1 fruit fly cellular context compared by ENCODE assay signal in genomic region chr3R:14630119-14630623, dm6.
A peak's percentile ranks its signal among the peaks of the same experiment; 100 is the strongest.
TF ChIP-seq lines count a peak whose summit lies in the region.

TSS of gene Cad88C (plus strand) at chr3R:14630478.

TF ChIP-seq in whole organism, embryonic, 481 proteins besides CTCF, POLR2A, EP300 and RAD21 (continued from another document):
- TF ChIP-seq sna (GFP tag; IDR thresholded peaks at IDR 0.05; lab: Robert Waterston, UW; ENCODE audit: partially characterized antibody) = 0 out of 2 replicates have a peak, but pooled peaks have one; percentile 21
- no peak for TF ChIP-seq sob (GFP tag; IDR thresholded peaks at IDR 0.05; lab: Robert Waterston, UW)
- TF ChIP-seq NFAT (GFP tag; IDR thresholded peaks at IDR 0.05; lab: Robert Waterston, UW) = no peak
- no peak for TF ChIP-seq H2.0 (GFP tag; IDR thresholded peaks at IDR 0.05; lab: Robert Waterston, UW)
- peak; percentile 86 for TF ChIP-seq sd (tag; optimal IDR thresholded peaks at IDR 0.05; lab: Kevin White, UChicago)
- TF ChIP-seq chn (GFP tag; optimal IDR thresholded peaks at IDR 0.05; lab: Kevin White, UChicago) = peak; percentile 1
- no peak for TF ChIP-seq h (optimal IDR thresholded peaks at IDR 0.05; lab: Kevin White, UChicago)
- no peak for TF ChIP-seq salm (tag; optimal IDR thresholded peaks at IDR 0.05; lab: Kevin White, UChicago)
- no peak for TF ChIP-seq pho (GFP tag; optimal IDR thresholded peaks at IDR 0.05; lab: Kevin White, UChicago)
- no peak for TF ChIP-seq CG11085 (GFP tag; IDR thresholded peaks at IDR 0.05; lab: Robert Waterston, UW)
- TF ChIP-seq Fer2 (tag; optimal IDR thresholded peaks at IDR 0.05; lab: Kevin White, UChicago) = no peak
- TF ChIP-seq CG13624 (GFP tag; optimal IDR thresholded peaks at IDR 0.05; lab: Kevin White, UChicago) = no peak
- TF ChIP-seq Sox102F (GFP tag; optimal IDR thresholded peaks at IDR 0.05; lab: Kevin White, UChicago) = no peak
- no peak for TF ChIP-seq Hand (GFP tag; optimal IDR thresholded peaks at IDR 0.05; lab: Kevin White, UChicago)
- no peak for TF ChIP-seq ATbp (GFP tag; optimal IDR thresholded peaks at IDR 0.05; lab: Kevin White, UChicago)
- TF ChIP-seq CG3281 (GFP tag; optimal IDR thresholded peaks at IDR 0.05; lab: Kevin White, UChicago) = no peak
- peak; percentile 24; the same call in 1 of the 2 replicates for TF ChIP-seq vvl (GFP tag; IDR thresholded peaks at IDR 0.05; lab: Robert Waterston, UW)
- no peak for TF ChIP-seq CG14014 (GFP tag; IDR thresholded peaks at IDR 0.05; lab: Robert Waterston, UW)
- TF ChIP-seq zen2 (GFP tag; IDR thresholded peaks at IDR 0.05; lab: Robert Waterston, UW; ENCODE audit: partially characterized antibody) = 0 out of 3 replicates have a peak, but pooled peaks have one; percentile 36
- TF ChIP-seq CG12155 (GFP tag; optimal IDR thresholded peaks at IDR 0.05; lab: Kevin White, UChicago) = no peak
- TF ChIP-seq dysf (GFP tag; IDR thresholded peaks at IDR 0.05; lab: Robert Waterston, UW) = 0 out of 3 replicates have a peak, but pooled peaks have one; percentile 5
- peak; percentile 56 for TF ChIP-seq Med (GFP tag; lab: Kevin White, UChicago)
- no peak for TF ChIP-seq nau (GFP tag; optimal IDR thresholded peaks at IDR 0.05; lab: Kevin White, UChicago)
- 0 out of 3 replicates have a peak, but pooled peaks have one; percentile 43 for TF ChIP-seq CG34422 (GFP tag; IDR thresholded peaks at IDR 0.05; lab: Robert Waterston, UW)
- TF ChIP-seq nerfin-1 (tag; optimal IDR thresholded peaks at IDR 0.05; lab: Kevin White, UChicago) = peak; percentile 40
- TF ChIP-seq bsh (GFP tag; optimal IDR thresholded peaks at IDR 0.05; lab: Kevin White, UChicago) = no peak
- no peak for TF ChIP-seq gt (GFP tag; IDR thresholded peaks at IDR 0.05; lab: Robert Waterston, UW)
- no peak for TF ChIP-seq ap (GFP tag; IDR thresholded peaks at IDR 0.05; lab: Robert Waterston, UW)
- no peak for TF ChIP-seq trh (GFP tag; optimal IDR thresholded peaks at IDR 0.05; lab: Kevin White, UChicago)
- TF ChIP-seq CG6791 (GFP tag; IDR thresholded peaks at IDR 0.05; lab: Robert Waterston, UW; ENCODE audit: partially characterized antibody) = no peak
- TF ChIP-seq CG13287 (GFP tag; IDR thresholded peaks at IDR 0.05; lab: Robert Waterston, UW; ENCODE audit: partially characterized antibody) = 0 out of 2 replicates have a peak, but pooled peaks have one; percentile 29
- TF ChIP-seq jigr1 (GFP tag; IDR thresholded peaks at IDR 0.05; lab: Robert Waterston, UW) = no peak
- peak; percentile 74 for TF ChIP-seq Vsx1 (GFP tag; optimal IDR thresholded peaks at IDR 0.05; lab: Kevin White, UChicago)
- TF ChIP-seq luna (GFP tag; optimal IDR thresholded peaks at IDR 0.05; lab: Kevin White, UChicago) = no peak
- 0 out of 2 replicates have a peak, but pooled peaks have one; percentile 10 for TF ChIP-seq CG17328 (GFP tag; IDR thresholded peaks at IDR 0.05; lab: Robert Waterston, UW)
- no peak for TF ChIP-seq esg (GFP tag; conservative IDR thresholded peaks at IDR 0.05; lab: Robert Waterston, UW)
- TF ChIP-seq CG18764 (GFP tag; optimal IDR thresholded peaks at IDR 0.05; lab: Kevin White, UChicago) = no peak
- TF ChIP-seq chinmo (GFP tag; IDR thresholded peaks at IDR 0.05; lab: Robert Waterston, UW; ENCODE audit: partially characterized antibody) = peak; percentile 77; the same call in 1 of the 4 replicates
- peak; percentile 26 to 27 for TF ChIP-seq Trl (optimal IDR thresholded peaks at IDR 0.05; lab: Kevin White, UChicago)
- TF ChIP-seq Trl (GFP tag; optimal IDR thresholded peaks at IDR 0.05; lab: Kevin White, UChicago) = no peak
